Fruit fly (Drosophila melanogaster) whole organism, embryonic: Measurements from ENCODE around the gene CG17744.
A peak's percentile ranks its signal among the peaks of the same experiment; 100 is the strongest.

ENCODE experiments used
- Antp ChIP-seq: fragments of 200-800 bp; sonication (Bioruptor generic); optimal IDR thresholded peaks from 3 replicates; lab custom pipeline; 2016; ENCODE audit warnings: missing biosample characterization, missing genetic modification characterization
- C15 ChIP-seq: fragments of 200-800 bp; sonication (Bioruptor generic); IDR thresholded peaks from 3 replicates; pipeline ENCODE4 v1.3.6; 2022; ENCODE audit warnings: missing biosample characterization, missing genetic modification characterization
- CG10267 ChIP-seq: fragments of 200-800 bp; sonication (Bioruptor generic); optimal IDR thresholded peaks from 2 replicates; lab custom pipeline; 2018; ENCODE audit warnings: missing biosample characterization, mild to moderate bottlenecking, missing genetic modification characterization, moderate library complexity
- CG10543 ChIP-seq: fragments of 200-800 bp; sonication (Bioruptor generic); optimal IDR thresholded peaks from 3 replicates; lab custom pipeline; 2017; ENCODE audit warnings: missing biosample characterization, mild to moderate bottlenecking, missing genetic modification characterization, moderate library complexity
- CG11504 ChIP-seq: fragments of 200-800 bp; sonication (Bioruptor generic); optimal IDR thresholded peaks from 3 replicates; lab custom pipeline; 2019; ENCODE audit warnings: missing biosample characterization, mild to moderate bottlenecking, missing genetic modification characterization, moderate library complexity
- CG12299 ChIP-seq: fragments of 200-800 bp; sonication (Bioruptor generic); optimal IDR thresholded peaks from 2 replicates; lab custom pipeline; 2018; ENCODE audit warnings: missing biosample characterization, mild to moderate bottlenecking, missing genetic modification characterization
- CG1233 ChIP-seq: fragments of 200-800 bp; sonication (Bioruptor generic); optimal IDR thresholded peaks from 4 replicates; lab custom pipeline; 2018; ENCODE audit warnings: missing biosample characterization, mild to moderate bottlenecking, missing genetic modification characterization
- CG12744 ChIP-seq: fragments of 200-800 bp; sonication (Bioruptor generic); optimal IDR thresholded peaks from 2 replicates; lab custom pipeline; 2016; ENCODE audit warnings: missing biosample characterization, missing genetic modification characterization
- CG13123 ChIP-seq: fragments of 200-800 bp; sonication (Bioruptor generic); optimal IDR thresholded peaks from 2 replicates; lab custom pipeline; 2016; ENCODE audit warnings: missing biosample characterization, missing genetic modification characterization
- CG13624 ChIP-seq: fragments of 200-800 bp; sonication (Bioruptor generic); optimal IDR thresholded peaks from 2 replicates; lab custom pipeline; 2016; ENCODE audit warnings: missing biosample characterization, missing genetic modification characterization
- CG13775 ChIP-seq: fragments of 200-800 bp; sonication (Bioruptor generic); optimal IDR thresholded peaks from 3 replicates; lab custom pipeline; 2017; ENCODE audit warnings: missing biosample characterization, mild to moderate bottlenecking, missing genetic modification characterization
- CG14667 ChIP-seq: fragments of 200-800 bp; sonication (Bioruptor generic); IDR thresholded peaks from 2 replicates; pipeline ENCODE4 v1.3.6; 2022; ENCODE audit warnings: missing biosample characterization, missing genetic modification characterization
- CG15601 ChIP-seq: fragments of 200-800 bp; sonication (Bioruptor generic); optimal IDR thresholded peaks from 3 replicates; lab custom pipeline; 2019; ENCODE audit warnings: missing biosample characterization, mild to moderate bottlenecking, missing genetic modification characterization, moderate library complexity
- CG17802 ChIP-seq: fragments of 200-800 bp; sonication (Bioruptor generic); optimal IDR thresholded peaks from 2 replicates; lab custom pipeline; 2018; ENCODE audit warnings: missing biosample characterization, mild to moderate bottlenecking, missing genetic modification characterization, moderate library complexity
- CG1792 ChIP-seq: fragments of 200-800 bp; sonication (Bioruptor generic); optimal IDR thresholded peaks from 2 replicates; lab custom pipeline; 2016; ENCODE audit warnings: missing biosample characterization, missing genetic modification characterization
- CG30431 ChIP-seq: fragments of 200-800 bp; sonication (Bioruptor generic); optimal IDR thresholded peaks from 2 replicates; lab custom pipeline; 2017; ENCODE audit warnings: missing biosample characterization, missing genetic modification characterization
- CG31388 ChIP-seq: fragments of 200-800 bp; sonication (Bioruptor generic); optimal IDR thresholded peaks from 2 replicates; lab custom pipeline; 2016; ENCODE audit warnings: missing biosample characterization, missing genetic modification characterization
- CG34376 ChIP-seq: fragments of 200-800 bp; sonication (Bioruptor generic); optimal IDR thresholded peaks from 2 replicates; lab custom pipeline; 2018; ENCODE audit warnings: missing biosample characterization, mild to moderate bottlenecking, missing genetic modification characterization
- CG4328 ChIP-seq: fragments of 200-800 bp; sonication (Bioruptor generic); optimal IDR thresholded peaks from 3 replicates; lab custom pipeline; 2017; ENCODE audit warnings: missing biosample characterization, missing genetic modification reagents, missing genetic modification characterization
- CG6254 ChIP-seq: fragments of 200-800 bp; sonication (Bioruptor generic); optimal IDR thresholded peaks from 3 replicates; lab custom pipeline; 2017; ENCODE audit warnings: mild to moderate bottlenecking, missing biosample characterization, missing genetic modification reagents, missing genetic modification characterization
- CG8359 ChIP-seq: fragments of 200-800 bp; sonication (Bioruptor generic); optimal IDR thresholded peaks from 2 replicates; lab custom pipeline; 2017; ENCODE audit warnings: missing biosample characterization, mild to moderate bottlenecking, missing genetic modification characterization, borderline replicate concordance
- CG9437 ChIP-seq: fragments of 200-800 bp; sonication (Bioruptor generic); optimal IDR thresholded peaks from 2 replicates; lab custom pipeline; 2018; ENCODE audit warnings: missing biosample characterization, mild to moderate bottlenecking, missing genetic modification characterization
- CrebB ChIP-seq: fragments of 200-800 bp; sonication (Bioruptor generic); optimal IDR thresholded peaks from 3 replicates; lab custom pipeline; 2018; ENCODE audit warnings: missing biosample characterization, mild to moderate bottlenecking, missing genetic modification characterization
- Dbx ChIP-seq: fragments of 200-800 bp; sonication (Bioruptor generic); IDR thresholded peaks from 3 replicates; pipeline ENCODE4 v1.3.6; 2022; ENCODE audit warnings: missing biosample characterization, missing genetic modification characterization
- Dip2 ChIP-seq: fragments of 200-800 bp; sonication (Bioruptor generic); IDR thresholded peaks from 2 replicates; pipeline ENCODE4 v1.3.6; 2022; ENCODE audit warnings: missing biosample characterization, missing genetic modification characterization
- ERR ChIP-seq: fragments of 200-800 bp; sonication (Bioruptor generic); optimal IDR thresholded peaks from 2 replicates; lab custom pipeline; 2016; ENCODE audit warnings: missing biosample characterization, missing genetic modification characterization
- Fer1 ChIP-seq: fragments of 200-800 bp; sonication (Bioruptor generic); optimal IDR thresholded peaks from 2 replicates; lab custom pipeline; 2017; ENCODE audit warnings: missing biosample characterization, mild to moderate bottlenecking, missing genetic modification characterization
- Lim3 ChIP-seq: fragments of 200-800 bp; sonication (Bioruptor generic); IDR thresholded peaks from 2 replicates; pipeline ENCODE4 v1.3.6; 2022; ENCODE audit warnings: missing biosample characterization, missing genetic modification characterization
- Med ChIP-seq: fragments of 200-800 bp; sonication (Bioruptor generic); peaks from one replicate; lab custom pipeline; 2016; ENCODE audit warnings: missing biosample characterization, missing genetic modification characterization, mild to moderate bottlenecking, inconsistent platforms, moderate library complexity
- NC2α ChIP-seq: fragments of 200-800 bp; sonication (Bioruptor generic); optimal IDR thresholded peaks from 2 replicates; lab custom pipeline; 2016; ENCODE audit warnings: missing biosample characterization, missing genetic modification characterization
- NfI ChIP-seq: fragments of 200-800 bp; sonication (Bioruptor generic); optimal IDR thresholded peaks from 3 replicates; lab custom pipeline; 2018; ENCODE audit warnings: missing biosample characterization, mild to moderate bottlenecking, missing genetic modification characterization, moderate library complexity
- Oaz ChIP-seq: fragments of 200-800 bp; sonication (Bioruptor generic); IDR thresholded peaks from 2 replicates; pipeline ENCODE4 v1.3.6; 2022; ENCODE audit warnings: missing biosample characterization, missing genetic modification characterization
- TFAM ChIP-seq: fragments of 200-800 bp; sonication (Bioruptor generic); optimal IDR thresholded peaks from 2 replicates; lab custom pipeline; 2017; ENCODE audit warnings: missing biosample characterization, missing genetic modification characterization, inconsistent platforms
- cg ChIP-seq: fragments of 200-800 bp; sonication (Bioruptor generic); optimal IDR thresholded peaks from 3 replicates; lab custom pipeline; 2019; ENCODE audit warnings: missing biosample characterization, mild to moderate bottlenecking, missing genetic modification characterization, moderate library complexity
- chn ChIP-seq: fragments of 200-800 bp; sonication (Bioruptor generic); optimal IDR thresholded peaks from 2 replicates; lab custom pipeline; 2016; ENCODE audit warnings: missing biosample characterization, missing genetic modification characterization
- dimm ChIP-seq: fragments of 200-800 bp; sonication (Bioruptor generic); IDR thresholded peaks from 2 replicates; pipeline ENCODE4 v1.3.6; 2022; ENCODE audit warnings: missing biosample characterization, missing genetic modification characterization
- fd3F ChIP-seq: fragments of 200-800 bp; sonication (Bioruptor generic); optimal IDR thresholded peaks from 2 replicates; lab custom pipeline; 2018; ENCODE audit warnings: missing biosample characterization, mild to moderate bottlenecking, missing genetic modification characterization, moderate library complexity
- gfzf ChIP-seq: fragments of 200-800 bp; sonication (Bioruptor generic); optimal IDR thresholded peaks from 2 replicates; lab custom pipeline; 2016; ENCODE audit warnings: missing biosample characterization, mild to moderate bottlenecking, missing genetic modification characterization, moderate library complexity
- gro ChIP-seq: fragments of 200-800 bp; sonication (Bioruptor generic); optimal IDR thresholded peaks from 2 replicates; lab custom pipeline; 2016; ENCODE audit warnings: missing biosample characterization, missing genetic modification characterization
- ind ChIP-seq: fragments of 200-800 bp; sonication (Bioruptor generic); optimal IDR thresholded peaks from 3 replicates; lab custom pipeline; 2016; ENCODE audit warnings: missing biosample characterization, missing genetic modification characterization
- inv ChIP-seq: fragments of 200-800 bp; sonication (Bioruptor generic); IDR thresholded peaks from 2 replicates; pipeline ENCODE4 v1.3.6; 2022; ENCODE audit warnings: missing biosample characterization, missing genetic modification characterization; ENCODE audit not compliant: partially characterized antibody
- knrl ChIP-seq: fragments of 200-800 bp; sonication (Bioruptor generic); IDR thresholded peaks from 3 replicates; pipeline ENCODE4 v1.3.6; 2022; ENCODE audit warnings: missing biosample characterization, missing genetic modification characterization; ENCODE audit not compliant: partially characterized antibody
- maf-S ChIP-seq: fragments of 200-800 bp; sonication (Bioruptor generic); optimal IDR thresholded peaks from 2 replicates; lab custom pipeline; 2016; ENCODE audit warnings: missing biosample characterization, missing genetic modification characterization
- onecut ChIP-seq: fragments of 200-800 bp; sonication (Bioruptor generic); IDR thresholded peaks from 2 replicates; pipeline ENCODE4 v1.3.6; 2022; ENCODE audit warnings: missing biosample characterization, missing genetic modification characterization
- p53 ChIP-seq: fragments of 200-800 bp; sonication (Bioruptor generic); optimal IDR thresholded peaks from 2 replicates; lab custom pipeline; 2016; ENCODE audit warnings: missing biosample characterization, missing genetic modification characterization
- pb ChIP-seq: fragments of 200-800 bp; sonication (Bioruptor generic); optimal IDR thresholded peaks from 3 replicates; lab custom pipeline; 2016; ENCODE audit warnings: missing biosample characterization, missing genetic modification characterization
- phol ChIP-seq: fragments of 200-800 bp; sonication (Bioruptor generic); optimal IDR thresholded peaks from 3 replicates; lab custom pipeline; 2018; ENCODE audit warnings: missing biosample characterization, mild to moderate bottlenecking, missing genetic modification characterization, moderate library complexity
- run ChIP-seq: fragments of 200-800 bp; sonication (Bioruptor generic); optimal IDR thresholded peaks from 3 replicates; lab custom pipeline; 2018; ENCODE audit warnings: missing biosample characterization, mild to moderate bottlenecking, missing genetic modification characterization
- salm ChIP-seq: fragments of 200-800 bp; sonication (Bioruptor generic); optimal IDR thresholded peaks from 2 replicates; lab custom pipeline; 2018; ENCODE audit warnings: missing biosample characterization, mild to moderate bottlenecking, missing genetic modification characterization
- sens ChIP-seq: fragments of 200-800 bp; sonication (Bioruptor generic); peaks from one replicate; lab custom pipeline; 2016; ENCODE audit warnings: missing biosample characterization, missing genetic modification characterization
- sqz ChIP-seq: fragments of 200-800 bp; sonication (Bioruptor generic); optimal IDR thresholded peaks from 3 replicates; lab custom pipeline; 2018; ENCODE audit warnings: missing biosample characterization, mild to moderate bottlenecking, missing genetic modification characterization
- vvl ChIP-seq: fragments of 200-800 bp; sonication (Bioruptor generic); IDR thresholded peaks from 2 replicates; pipeline ENCODE4 v1.3.6; 2022; ENCODE audit warnings: missing biosample characterization, missing genetic modification characterization

Gene CG17744

dm6 chr3L:6977391-6977790 is 49.2 kb downstream of the CG17744 start:
- TF ChIP-seq pb (no peak), CG30431 (GFP tag; lab: Kevin White, UChicago) (peak; percentile 23), C15 (GFP tag; lab: Robert Waterston, UW) (0 out of 3 replicates have a peak, but pooled peaks have one; percentile 33), CG8359 (peak; percentile 47), NfI (peak; percentile 30), CG14667 (GFP tag; lab: Robert Waterston, UW) (peak; percentile 52), Lim3 (GFP tag; lab: Robert Waterston, UW) (peak; percentile 52; the same call in 1 of the 2 replicates), cg (GFP tag; lab: Kevin White, UChicago) (no peak), knrl (GFP tag; lab: Robert Waterston, UW) (no peak), CG31388 (GFP tag; lab: Kevin White, UChicago) (no peak), Fer1 (GFP tag; lab: Kevin White, UChicago) (peak; percentile 57), salm (tag; lab: Kevin White, UChicago) (no peak), Oaz (GFP tag; lab: Robert Waterston, UW) (no peak), Med (peak; percentile 43), CG13123 (no peak), NC2α (GFP tag; lab: Kevin White, UChicago) (no peak), CG1792 (GFP tag; lab: Kevin White, UChicago) (no peak), CG11504 (tag; lab: Kevin White, UChicago) (peak; percentile 74), p53 (no peak), sens (no peak), ERR (GFP tag; lab: Kevin White, UChicago) (no peak), Antp (no peak), CG13775 (GFP tag; lab: Kevin White, UChicago) (peak; percentile 58), CG12299 (tag; lab: Kevin White, UChicago) (no peak), inv (GFP tag; lab: Robert Waterston, UW) (no peak), maf-S (GFP tag; lab: Kevin White, UChicago) (no peak), CG15601 (peak; percentile 60), Dbx (GFP tag; lab: Robert Waterston, UW) (no peak), CG9437 (GFP tag; lab: Kevin White, UChicago) (peak; percentile 19), gro (GFP tag; lab: Kevin White, UChicago) (no peak), CrebB (tag; lab: Kevin White, UChicago) (no peak), phol (tag; lab: Kevin White, UChicago) (peak; percentile 72), vvl (GFP tag; lab: Robert Waterston, UW) (peak; percentile 86), CG13624 (no peak), CG34376 (GFP tag; lab: Kevin White, UChicago) (no peak), CG17802 (tag; lab: Kevin White, UChicago) (no peak), fd3F (GFP tag; lab: Kevin White, UChicago) (peak; percentile 9), CG4328 (GFP tag; lab: Kevin White, UChicago) (no peak), ind (GFP tag; lab: Kevin White, UChicago) (peak; percentile 49), CG12744 (GFP tag; lab: Kevin White, UChicago) (no peak), sqz (GFP tag; lab: Kevin White, UChicago) (no peak), onecut (GFP tag; lab: Robert Waterston, UW) (0 out of 2 replicates have a peak, but pooled peaks have one; percentile 12), CG10267 (tag; lab: Kevin White, UChicago) (peak; percentile 57), chn (GFP tag; lab: Kevin White, UChicago) (no peak), CG6254 (GFP tag; lab: Kevin White, UChicago) (peak; percentile 67), gfzf (GFP tag; lab: Kevin White, UChicago) (no peak), CG10543 (GFP tag; lab: Kevin White, UChicago) (no peak), CG1233 (GFP tag; lab: Kevin White, UChicago) (peak; percentile 19), run (tag; lab: Kevin White, UChicago) (no peak), TFAM (no peak), dimm (GFP tag; lab: Robert Waterston, UW) (peak; percentile 36; the same call in 1 of the 2 replicates), Dip2 (GFP tag; lab: Robert Waterston, UW) (no peak)
